Worm (Caenorhabditis elegans) whole organism, midembryonic: ENCODE results near the gene hecd-1.

Experiments
- T22C8.4 ChIP-seq: fragments of 200-800 bp; sonication (Bioruptor generic); IDR thresholded peaks from 2 replicates; pipeline ENCODE4 v1.3.6; 2022; ENCODE audit warnings: missing genetic modification characterization, missing compliant biosample characterization
- cog-1 ChIP-seq: sonication (generic microtip); optimal IDR thresholded peaks from 2 replicates; lab custom pipeline; 2016; ENCODE audit warnings: missing genetic modification characterization, missing compliant biosample characterization
- flt-1 ChIP-seq: fragments of 200-800 bp; sonication (Bioruptor generic); IDR thresholded peaks from 2 replicates; pipeline ENCODE4 v1.3.6; 2022; ENCODE audit warnings: missing genetic modification characterization, missing compliant biosample characterization
- klf-2 ChIP-seq: fragments of 200-800 bp; sonication (Bioruptor generic); conservative IDR thresholded peaks from 2 replicates; pipeline ENCODE4 v1.3.6; 2022; ENCODE audit warnings: missing genetic modification reagents, missing genetic modification characterization, missing compliant biosample characterization
- med-1 ChIP-seq: sonication (generic microtip); optimal IDR thresholded peaks from 2 replicates; lab custom pipeline; 2017; ENCODE audit warnings: missing genetic modification characterization, mild to moderate bottlenecking, missing compliant biosample characterization, antibody characterized with exemption, missing genetic modification reagents; ENCODE audit not compliant: insufficient read depth
- ref-1 ChIP-seq: fragments of 200-800 bp; sonication (Bioruptor generic); conservative IDR thresholded peaks from 2 replicates; pipeline ENCODE4 v1.3.6; 2022; ENCODE audit warnings: missing genetic modification reagents, missing genetic modification characterization, missing compliant biosample characterization
- tab-1 ChIP-seq: fragments of 200-800 bp; sonication (Bioruptor generic); IDR thresholded peaks from 2 replicates; pipeline ENCODE4 v1.3.6; 2022; ENCODE audit warnings: missing genetic modification characterization, missing compliant biosample characterization
- ztf-23 ChIP-seq: fragments of 200-800 bp; sonication (Bioruptor generic); IDR thresholded peaks from 2 replicates; pipeline ENCODE4 v1.3.6; 2022; ENCODE audit warnings: missing genetic modification reagents, missing genetic modification characterization, missing compliant biosample characterization
- ztf-29 ChIP-seq: fragments of 200-800 bp; sonication (Bioruptor generic); IDR thresholded peaks from 2 replicates; pipeline ENCODE4 v1.3.6; 2022; ENCODE audit warnings: missing genetic modification reagents, missing genetic modification characterization, missing compliant biosample characterization

hecd-1 gene

DNA sequence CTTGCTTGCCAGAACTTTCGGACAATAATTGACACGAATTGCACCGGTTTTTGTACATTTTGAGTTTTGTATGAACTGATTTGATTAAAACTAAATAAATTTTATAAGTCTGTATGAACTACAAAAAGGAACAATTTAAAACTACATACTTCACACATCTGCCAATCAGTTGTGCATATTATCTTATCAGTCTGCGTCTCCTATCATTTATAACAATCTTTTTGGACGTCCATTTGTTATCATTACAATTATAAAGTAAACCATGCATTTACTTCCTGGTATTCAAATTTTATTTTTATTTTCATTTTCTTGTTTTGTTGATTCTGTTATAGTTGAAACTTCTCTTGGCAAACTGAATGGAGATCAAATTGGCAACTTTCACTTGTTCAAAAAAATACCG is 35.8 kb upstream of the hecd-1 start, which contains the start of gene cest-10:
TSS of gene cest-10 (plus strand) at position 254 of the 400 bp plus-strand sequence.
- no peak for TF ChIP-seq ztf-29 (GFP tag; lab: Robert Waterston, UW)
- no peak for TF ChIP-seq ref-1
- no peak for TF ChIP-seq klf-2 (GFP tag; lab: Robert Waterston, UW)
- TF ChIP-seq flt-1 (GFP tag; lab: Robert Waterston, UW), result no peak
- TF ChIP-seq tab-1 (GFP tag; lab: Robert Waterston, UW), result no peak
- no peak for TF ChIP-seq cog-1 (tag; lab: Kevin White, UChicago)
- TF ChIP-seq T22C8.4 (GFP tag; lab: Robert Waterston, UW), result no peak
- no peak for TF ChIP-seq med-1 (GFP tag; lab: Kevin White, UChicago)
- TF ChIP-seq ztf-23 (GFP tag; lab: Robert Waterston, UW), result no peak

DNA sequence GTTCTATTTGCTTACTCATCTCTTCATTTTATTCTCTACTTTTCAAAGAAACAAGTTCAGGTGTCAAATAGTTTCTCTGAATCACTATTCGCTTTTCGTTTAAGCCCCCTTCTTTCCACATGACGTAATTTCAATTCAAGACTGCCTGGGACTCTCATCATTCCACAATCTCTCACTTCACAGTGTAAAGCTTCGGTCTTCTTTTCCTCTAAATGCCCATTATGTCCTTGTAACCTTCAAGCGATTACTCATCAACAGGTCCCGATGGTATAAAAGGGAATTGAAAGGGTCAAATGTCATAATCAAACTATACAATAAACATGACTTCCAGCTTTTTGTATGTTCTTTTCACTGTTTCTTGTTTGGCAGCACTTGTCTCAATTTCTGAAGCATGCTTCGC is 34.4 kb upstream of the hecd-1 start, which contains the start of gene C42D4.3:
TSS of gene C42D4.3 (plus strand) at position 298 of the 400 bp plus-strand sequence.
- TF ChIP-seq cog-1 (tag; lab: Kevin White, UChicago), result no peak

DNA sequence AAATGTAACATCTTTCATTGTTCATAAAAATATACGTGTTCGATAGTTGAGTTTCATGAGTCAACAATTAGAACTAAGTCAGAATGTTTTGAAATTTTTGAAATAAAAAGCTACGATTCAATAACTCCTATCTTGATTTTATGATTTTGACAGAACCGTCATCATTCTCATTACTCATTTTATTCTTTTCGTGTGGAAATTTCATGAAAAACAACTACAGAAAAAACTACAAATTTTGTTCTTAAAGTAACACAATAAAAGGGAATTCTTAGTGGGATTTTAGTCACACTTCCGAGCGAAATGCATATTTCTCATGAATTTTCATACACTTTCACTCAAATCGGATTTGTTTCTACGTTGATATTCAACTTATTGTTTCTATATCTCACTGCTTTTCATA is 32.4 kb upstream of the hecd-1 start, which contains the start of gene str-44:
TSS of gene str-44 (plus strand) at position 301 of the 400 bp plus-strand sequence.
- TF ChIP-seq cog-1 (tag; lab: Kevin White, UChicago) (no peak), T22C8.4 (GFP tag; lab: Robert Waterston, UW) (no peak), klf-2 (GFP tag; lab: Robert Waterston, UW) (no peak), med-1 (GFP tag; lab: Kevin White, UChicago) (no peak), ztf-29 (GFP tag; lab: Robert Waterston, UW) (no peak), ref-1 (no peak), ztf-23 (GFP tag; lab: Robert Waterston, UW) (no peak), flt-1 (GFP tag; lab: Robert Waterston, UW) (no peak), tab-1 (GFP tag; lab: Robert Waterston, UW) (no peak)

- TF ChIP-seq ref-1 (no peak), klf-2 (GFP tag; lab: Robert Waterston, UW) (no peak), med-1 (GFP tag; lab: Kevin White, UChicago) (no peak), ztf-29 (GFP tag; lab: Robert Waterston, UW) (no peak), ztf-23 (GFP tag; lab: Robert Waterston, UW) (no peak), flt-1 (GFP tag; lab: Robert Waterston, UW) (no peak)
Measured at ce11 chrIV:7175346-7175745, 30.8 kb upstream of the hecd-1 start, which contains the start of gene C42D4.19. Gene C42D4.19 (plus strand): TSS chrIV:7175646.

DNA sequence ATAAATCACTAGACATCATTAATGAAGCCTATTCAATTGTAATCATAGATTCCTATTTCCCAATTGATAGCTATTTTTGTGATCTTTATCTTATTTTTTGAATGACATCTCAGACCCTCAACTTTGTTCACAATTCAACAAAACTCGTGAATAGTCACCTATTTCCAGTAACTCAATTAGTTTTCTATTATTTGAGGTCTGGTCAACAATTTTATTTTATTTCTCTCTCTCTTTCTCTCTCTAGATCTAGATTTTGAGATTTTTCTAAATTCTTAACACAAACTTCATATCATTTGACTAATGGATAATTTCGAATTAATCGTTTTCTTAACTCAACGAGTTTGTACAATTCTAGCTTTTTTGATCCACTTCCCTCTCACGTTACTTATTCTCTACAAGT is 29.0 kb upstream of the hecd-1 start, which contains the start of gene str-1:
TSS of gene str-1 (plus strand) at position 301 of the 400 bp plus-strand sequence.
- TF ChIP-seq ref-1 (no peak), med-1 (GFP tag; lab: Kevin White, UChicago) (no peak), cog-1 (tag; lab: Kevin White, UChicago) (no peak), klf-2 (GFP tag; lab: Robert Waterston, UW) (no peak), ztf-29 (GFP tag; lab: Robert Waterston, UW) (no peak), flt-1 (GFP tag; lab: Robert Waterston, UW) (no peak), tab-1 (GFP tag; lab: Robert Waterston, UW) (no peak), ztf-23 (GFP tag; lab: Robert Waterston, UW) (no peak), T22C8.4 (GFP tag; lab: Robert Waterston, UW) (no peak)

DNA sequence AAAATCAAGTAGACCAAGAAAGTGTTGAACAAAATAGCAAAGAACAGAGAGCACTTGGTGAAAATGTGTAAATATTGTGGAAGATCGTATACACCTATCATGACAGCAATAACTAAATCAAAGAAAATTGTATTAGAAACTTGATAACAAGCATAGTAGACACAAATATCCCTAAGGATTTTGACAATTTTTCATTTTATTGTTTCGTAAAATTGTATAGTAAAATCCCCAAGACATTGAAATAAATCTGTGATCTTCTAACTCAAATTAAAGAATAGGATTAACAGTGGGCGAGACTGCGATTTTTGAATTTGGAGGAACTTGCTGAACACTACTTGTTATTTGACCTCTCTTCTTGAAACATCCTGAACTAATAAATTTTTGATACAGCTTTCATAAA is 26.7 kb upstream of the hecd-1 start, which contains the start of gene str-220:
TSS of gene str-220 (minus strand) at position 101 of the 400 bp plus-strand sequence.
- TF ChIP-seq ref-1, result no peak
- no peak for TF ChIP-seq ztf-23 (GFP tag; lab: Robert Waterston, UW)

ce11 chrIV:7167983-7168760 is 23.7 kb upstream of the hecd-1 start, which contains the start of gene skr-16:
Gene skr-16 (plus strand): TSS chrIV:7168710.
- TF ChIP-seq tab-1 (GFP tag; lab: Robert Waterston, UW) (no peak), flt-1 (GFP tag; lab: Robert Waterston, UW) (no peak), T22C8.4 (GFP tag; lab: Robert Waterston, UW) (no peak), klf-2 (GFP tag; lab: Robert Waterston, UW) (no peak), cog-1 (tag; lab: Kevin White, UChicago) (no peak), med-1 (GFP tag; lab: Kevin White, UChicago) (no peak), ztf-29 (GFP tag; lab: Robert Waterston, UW) (no peak), ztf-23 (GFP tag; lab: Robert Waterston, UW) (no peak), ref-1 (no peak)

ce11 chrIV:7166553-7166952 is 22.0 kb upstream of the hecd-1 start, which contains the start of gene C42D4.18:
Gene C42D4.18 (plus strand): TSS chrIV:7166783.
- TF ChIP-seq klf-2 (GFP tag; lab: Robert Waterston, UW) (no peak), ztf-23 (GFP tag; lab: Robert Waterston, UW) (no peak), cog-1 (tag; lab: Kevin White, UChicago) (no peak), ref-1 (no peak), T22C8.4 (GFP tag; lab: Robert Waterston, UW) (no peak), flt-1 (GFP tag; lab: Robert Waterston, UW) (no peak), tab-1 (GFP tag; lab: Robert Waterston, UW) (no peak), ztf-29 (GFP tag; lab: Robert Waterston, UW) (no peak), med-1 (GFP tag; lab: Kevin White, UChicago) (no peak)

DNA sequence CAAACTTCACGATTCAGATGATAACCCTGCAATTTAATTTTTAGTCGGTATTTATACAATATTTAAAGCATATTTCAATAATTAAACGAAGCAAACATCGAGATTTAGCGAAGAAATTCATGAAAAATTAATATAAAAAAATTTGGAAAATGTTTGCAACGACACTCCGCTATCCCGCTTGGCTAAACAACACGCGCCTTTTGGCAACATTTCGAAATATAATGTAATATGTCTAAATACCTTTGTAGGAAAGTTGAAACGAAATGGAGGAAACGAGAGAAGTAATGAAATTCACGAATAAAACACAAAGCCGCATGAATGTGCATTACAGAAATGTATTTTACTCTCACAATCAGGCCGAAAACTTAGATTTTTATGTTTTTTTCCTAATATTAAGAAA is 21.2 kb upstream of the hecd-1 start, which contains the start of gene rpc-1:
TSS of gene rpc-1 (minus strand) at position 26 of the 400 bp plus-strand sequence.
- TF ChIP-seq med-1 (GFP tag; lab: Kevin White, UChicago) (no peak), ztf-23 (GFP tag; lab: Robert Waterston, UW) (no peak), klf-2 (GFP tag; lab: Robert Waterston, UW) (no peak), ref-1 (no peak), cog-1 (tag; lab: Kevin White, UChicago) (no peak)
